Fruit fly (Drosophila melanogaster) S2 (cell line): Measurements from ENCODE around the gene CG9500.

Experiments used
- CG8478 ChIP-seq: fragments of >200 bp; optimal IDR thresholded peaks from 2 replicates; lab custom pipeline; 2018
- CTCF ChIP-seq, 2 experiments: fragments of >200 bp; optimal IDR thresholded peaks; 2 replicates each; lab custom pipeline; 2018

DNA sequence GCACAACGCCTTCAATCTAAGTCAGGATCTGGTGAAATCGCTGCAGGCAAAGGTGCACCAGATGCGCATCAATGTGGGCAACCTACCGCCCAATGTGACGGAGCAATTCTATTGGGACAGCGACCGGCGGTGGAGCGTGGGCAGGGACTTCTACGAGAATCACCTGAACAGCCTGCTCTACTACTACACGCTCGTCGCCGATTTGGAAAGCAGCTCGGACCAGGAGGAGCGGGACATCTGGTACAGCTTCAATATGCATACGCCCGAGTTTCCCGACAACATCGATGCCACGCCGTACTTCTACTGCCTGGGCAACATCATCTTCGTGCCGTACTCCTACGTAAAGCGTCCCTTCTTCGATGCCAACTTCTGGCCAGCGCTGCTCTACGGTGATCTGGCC, 11.2 kb upstream of the CG9500 start:
- TF ChIP-seq CG8478 = no peak
- TF ChIP-seq CTCF (optimal IDR thresholded peaks at IDR 0.05; lab: Kevin White, UChicago) = no peak
